Fruit fly (Drosophila melanogaster) whole organism: ENCODE data around the gene Cpr78Ca.

Experiments used
- CG8478 ChIP-seq: fragments of >200 bp; optimal IDR thresholded peaks from 2 replicates; lab custom pipeline; 2018; ENCODE audit warnings: inconsistent platforms
- Dll ChIP-seq: fragments of >200 bp; optimal IDR thresholded peaks from 2 replicates; lab custom pipeline; 2017
- EcR ChIP-seq, 2 experiments: fragments of >200 bp; optimal IDR thresholded peaks; 2 replicates each; lab custom pipeline; 2017; ENCODE audit warnings: missing biosample characterization in 2 of 2, missing genetic modification characterization in 2 of 2, missing genetic modification reagents in 2 of 2
- pan ChIP-seq: fragments of >200 bp; optimal IDR thresholded peaks from 2 replicates; lab custom pipeline; 2017
- psq ChIP-seq: fragments of >200 bp; optimal IDR thresholded peaks from 2 replicates; lab custom pipeline; 2017
- usp ChIP-seq: fragments of >200 bp; optimal IDR thresholded peaks from 2 replicates; lab custom pipeline; 2017; ENCODE audit warnings: missing biosample characterization, missing genetic modification characterization, mixed read lengths

Gene Cpr78Ca

dm6 chr3L:21284720-21285638, 7.6 kb downstream of the Cpr78Ca start:
- TF ChIP-seq pan (lab: Kevin White, UChicago) = no peak
- TF ChIP-seq usp (GFP tag; lab: Kevin White, UChicago) = no peak
- TF ChIP-seq Dll = no peak
- no peak for TF ChIP-seq EcR (GFP tag; optimal IDR thresholded peaks at IDR 0.05; lab: Kevin White, UChicago)

- no peak for TF ChIP-seq Dll
- TF ChIP-seq psq (lab: Kevin White, UChicago) = no peak
- TF ChIP-seq pan (lab: Kevin White, UChicago) = no peak
- TF ChIP-seq CG8478 (lab: Kevin White, UChicago) = no peak
- no peak for TF ChIP-seq usp (GFP tag; lab: Kevin White, UChicago)
Measured at dm6 chr3L:21283795-21284194, 8.8 kb downstream of the Cpr78Ca start.

dm6 chr3L:21282741-21283140, 9.9 kb downstream of the Cpr78Ca start:
- TF ChIP-seq EcR (GFP tag; optimal IDR thresholded peaks at IDR 0.05; lab: Kevin White, UChicago) = no peak
- TF ChIP-seq usp (GFP tag; lab: Kevin White, UChicago) = no peak
- TF ChIP-seq CG8478 (lab: Kevin White, UChicago) = no peak
- no peak for TF ChIP-seq psq (lab: Kevin White, UChicago)
- TF ChIP-seq pan (lab: Kevin White, UChicago) = no peak
- no peak for TF ChIP-seq Dll

dm6 chr3L:21281706-21282105, 10.9 kb downstream of the Cpr78Ca start:
- TF ChIP-seq pan (lab: Kevin White, UChicago) = no peak
- no peak for TF ChIP-seq Dll
- no peak for TF ChIP-seq psq (lab: Kevin White, UChicago)
- no peak for TF ChIP-seq usp (GFP tag; lab: Kevin White, UChicago)
- TF ChIP-seq EcR (GFP tag; optimal IDR thresholded peaks at IDR 0.05; lab: Kevin White, UChicago) = no peak
- TF ChIP-seq CG8478 (lab: Kevin White, UChicago) = no peak

dm6 chr3L:21280996-21281691, 11.5 kb downstream of the Cpr78Ca start, which contains the start of gene ppl:
Gene ppl, minus strand, starts transcription at chr3L:21281506.
- no peak for TF ChIP-seq psq (lab: Kevin White, UChicago)
- no peak for TF ChIP-seq Dll
- TF ChIP-seq CG8478 (lab: Kevin White, UChicago) = no peak
- no peak for TF ChIP-seq EcR (GFP tag; optimal IDR thresholded peaks at IDR 0.05; lab: Kevin White, UChicago)
- no peak for TF ChIP-seq usp (GFP tag; lab: Kevin White, UChicago)
- TF ChIP-seq pan (lab: Kevin White, UChicago) = no peak

- no peak for TF ChIP-seq usp (GFP tag; lab: Kevin White, UChicago)
- no peak for TF ChIP-seq CG8478 (lab: Kevin White, UChicago)
- TF ChIP-seq Dll = no peak
- TF ChIP-seq pan (lab: Kevin White, UChicago) = no peak
- TF ChIP-seq psq (lab: Kevin White, UChicago) = no peak
- no peak for TF ChIP-seq EcR (GFP tag; optimal IDR thresholded peaks at IDR 0.05; lab: Kevin White, UChicago)
Measured at dm6 chr3L:21279876-21280566, 12.6 kb downstream of the Cpr78Ca start, which contains the start of gene AcCoAS. Gene AcCoAS, minus strand, starts transcription at chr3L:21280243.

dm6 chr3L:21279168-21279567, 13.4 kb downstream of the Cpr78Ca start:
- TF ChIP-seq CG8478 (lab: Kevin White, UChicago) (no peak), EcR (GFP tag; optimal IDR thresholded peaks at IDR 0.05; lab: Kevin White, UChicago) (no peak)

- no peak for TF ChIP-seq psq (lab: Kevin White, UChicago)
- no peak for TF ChIP-seq CG8478 (lab: Kevin White, UChicago)
Measured at dm6 chr3L:21277897-21278530, 14.6 kb downstream of the Cpr78Ca start.

dm6 chr3L:21276296-21277257, 16.0 kb downstream of the Cpr78Ca start:
- TF ChIP-seq pan (lab: Kevin White, UChicago) (no peak), Dll (no peak), usp (GFP tag; lab: Kevin White, UChicago) (no peak), psq (lab: Kevin White, UChicago) (no peak), EcR (GFP tag; optimal IDR thresholded peaks at IDR 0.05; lab: Kevin White, UChicago) (no peak), CG8478 (lab: Kevin White, UChicago) (no peak)

dm6 chr3L:21275921-21276295, 16.7 kb downstream of the Cpr78Ca start:
- TF ChIP-seq CG8478 (lab: Kevin White, UChicago) = no peak
- TF ChIP-seq Dll = no peak
- TF ChIP-seq psq (lab: Kevin White, UChicago) = no peak
- no peak for TF ChIP-seq pan (lab: Kevin White, UChicago)
- no peak for TF ChIP-seq usp (GFP tag; lab: Kevin White, UChicago)
